Worm (Caenorhabditis elegans): ENCODE data around the gene E04F6.9.

DNA sequence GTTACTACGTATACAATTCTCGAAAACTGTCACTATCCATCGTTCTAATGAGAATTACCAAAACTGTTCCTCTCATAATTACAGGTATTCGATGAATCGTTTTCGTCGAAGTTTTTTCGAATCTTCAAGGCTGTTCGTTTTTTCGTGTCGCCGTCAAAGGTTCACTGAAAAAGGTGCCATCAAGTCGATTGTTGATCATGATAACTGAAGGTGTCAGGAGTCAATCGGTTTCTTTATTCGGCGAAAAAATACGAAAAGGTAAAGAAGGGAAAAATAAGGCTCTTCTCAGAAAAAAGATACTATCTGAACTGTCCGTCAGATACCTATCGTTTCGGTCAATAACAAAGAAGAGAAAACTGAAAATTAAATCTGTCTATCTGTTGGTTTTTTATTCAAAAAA, 26.8 kb upstream of the E04F6.9 start:
- no peak for TF ChIP-seq him-1 (tag; optimal IDR thresholded peaks at IDR 0.05)
- TF ChIP-seq dao-5 (tag; optimal IDR thresholded peaks at IDR 0.05): no peak
